Worm (Caenorhabditis elegans): ENCODE results near the gene ZC449.8.

The ZC449.8 gene

DNA sequence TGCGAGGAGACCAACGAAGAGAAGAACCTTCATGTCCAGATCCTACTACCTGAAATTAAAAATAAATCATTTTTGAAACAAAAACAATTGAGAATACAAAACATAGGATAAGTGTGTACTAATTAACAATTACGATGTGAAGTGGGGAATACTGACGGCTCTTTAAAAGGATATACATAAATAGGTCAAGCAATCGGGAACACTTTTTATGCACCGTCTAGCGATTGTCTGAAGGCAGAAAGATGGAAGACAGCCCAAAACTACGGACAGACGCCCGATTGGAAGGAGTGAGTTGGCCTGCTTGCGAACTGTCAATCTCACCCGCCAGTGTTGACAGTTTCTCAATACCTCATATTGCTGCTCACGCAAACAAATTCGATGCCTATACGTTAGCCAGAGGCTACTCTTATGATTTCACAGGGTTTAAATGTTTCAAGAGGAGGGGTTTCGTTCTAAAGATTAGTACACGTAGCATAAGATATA, 45.0 kb upstream of the ZC449.8 start, which contains the start of gene calu-1 (continued):
- TF ChIP-seq rec-8 (tag; optimal IDR thresholded peaks at IDR 0.05): no peak
- no peak for TF ChIP-seq F52B5.7 (tag; optimal IDR thresholded peaks at IDR 0.05)
- no peak for TF ChIP-seq sea-2 (GFP tag; IDR thresholded peaks at IDR 0.05)
- no peak for TF ChIP-seq F39B2.1 (GFP tag; IDR thresholded peaks at IDR 0.05)
- no peak for TF ChIP-seq hrde-1 (tag; optimal IDR thresholded peaks at IDR 0.05; ENCODE audit: borderline replicate concordance)
- no peak for TF ChIP-seq ceh-100 (GFP tag; IDR thresholded peaks at IDR 0.05)
- no peak for TF ChIP-seq sptf-2 (GFP tag; optimal IDR thresholded peaks at IDR 0.05)
- TF ChIP-seq tbp1 (GFP tag; optimal IDR thresholded peaks at IDR 0.05): peak; percentile 16
- no peak for TF ChIP-seq K12H6.12 (tag; optimal IDR thresholded peaks at IDR 0.05)
- TF ChIP-seq lsy-27 (tag; optimal IDR thresholded peaks at IDR 0.05; ENCODE audit: borderline replicate concordance, insufficient read depth): no peak
- TF ChIP-seq attf-3 (GFP tag; conservative IDR thresholded peaks at IDR 0.05): no peak
- no peak for TF ChIP-seq rpc-1 (optimal IDR thresholded peaks at IDR 0.05)
- no peak for TF ChIP-seq rpc-1 (tag; optimal IDR thresholded peaks at IDR 0.05)
- TF ChIP-seq lin-40 (tag; optimal IDR thresholded peaks at IDR 0.05): no peak
- no peak for TF ChIP-seq ceh-91 (GFP tag; IDR thresholded peaks at IDR 0.05)
- no peak for TF ChIP-seq egl-44 (GFP tag; IDR thresholded peaks at IDR 0.05)
- no peak for TF ChIP-seq T26A5.8 (tag; optimal IDR thresholded peaks at IDR 0.05)
- TF ChIP-seq attf-6 (GFP tag; IDR thresholded peaks at IDR 0.05): no peak
- TF ChIP-seq bed-2 (GFP tag; IDR thresholded peaks at IDR 0.05): no peak
- no peak for TF ChIP-seq mcd-1 (GFP tag; IDR thresholded peaks at IDR 0.05)
- no peak for TF ChIP-seq zim-3 (tag; optimal IDR thresholded peaks at IDR 0.05)
- TF ChIP-seq ztf-22 (GFP tag; optimal IDR thresholded peaks at IDR 0.05): peak; percentile 38
- no peak for TF ChIP-seq B0035.1 (tag; optimal IDR thresholded peaks at IDR 0.05)
- TF ChIP-seq D2030.7 (GFP tag; IDR thresholded peaks at IDR 0.05): no peak
- TF ChIP-seq atf-7 (tag; optimal IDR thresholded peaks at IDR 0.05): peak; percentile 15
- no peak for TF ChIP-seq fkh-3 (tag; optimal IDR thresholded peaks at IDR 0.05)
- no peak for TF ChIP-seq Y53F4B.3 (GFP tag; IDR thresholded peaks at IDR 0.05)
- no peak for TF ChIP-seq chd-7 (tag; optimal IDR thresholded peaks at IDR 0.05)
- TF ChIP-seq F10E7.11 (tag; optimal IDR thresholded peaks at IDR 0.05): no peak
- no peak for TF ChIP-seq snpc-4 (GFP tag; optimal IDR thresholded peaks at IDR 0.05)
- no peak for TF ChIP-seq snpc-4 (tag; optimal IDR thresholded peaks at IDR 0.05)
- TF ChIP-seq egl-18 (GFP tag; IDR thresholded peaks at IDR 0.05): no peak
- no peak for TF ChIP-seq ccch-3 (GFP tag; optimal IDR thresholded peaks at IDR 0.05)
- peak; percentile 79 for TF ChIP-seq ets-4 (GFP tag; optimal IDR thresholded peaks at IDR 0.05)
- no peak for TF ChIP-seq F37B4.10 (GFP tag; IDR thresholded peaks at IDR 0.05)
- TF ChIP-seq Y53G8AR.9 (GFP tag; conservative IDR thresholded peaks at IDR 0.05): 0 out of 2 replicates have a peak, but pooled peaks have one; percentile 10
- TF ChIP-seq nhr-179 (tag; optimal IDR thresholded peaks at IDR 0.05): no peak
- no peak for TF ChIP-seq B0261.1 (tag; optimal IDR thresholded peaks at IDR 0.05)
- no peak for TF ChIP-seq lsl-1 (GFP tag; optimal IDR thresholded peaks at IDR 0.05)
- no peak for TF ChIP-seq F49E8.2 (tag; optimal IDR thresholded peaks at IDR 0.05; ENCODE audit: insufficient read depth)
- TF ChIP-seq aptf-2 (GFP tag; conservative IDR thresholded peaks at IDR 0.05): no peak
- TF ChIP-seq F57C9.4 (tag; optimal IDR thresholded peaks at IDR 0.05): no peak
- TF ChIP-seq akir-1 (GFP tag; optimal IDR thresholded peaks at IDR 0.05): no peak
- TF ChIP-seq mel-28 (tag; optimal IDR thresholded peaks at IDR 0.05; ENCODE audit: borderline replicate concordance): no peak
- no peak for TF ChIP-seq F23B12.7 (tag; optimal IDR thresholded peaks at IDR 0.05; ENCODE audit: insufficient read depth)
- no peak for TF ChIP-seq efl-1 (GFP tag; optimal IDR thresholded peaks at IDR 0.05)
- TF ChIP-seq nhr-90 (tag; optimal IDR thresholded peaks at IDR 0.05): peak; percentile 53
- TF ChIP-seq xnd-1 (tag; optimal IDR thresholded peaks at IDR 0.05): no peak
- no peak for TF ChIP-seq aptf-3 (GFP tag; IDR thresholded peaks at IDR 0.05)
